Fruit fly (Drosophila melanogaster) whole organism, embryonic: ENCODE data around the gene CG6216.

Experiments used
- Ada2b ChIP-seq: fragments of 200-800 bp; sonication (Bioruptor generic); IDR thresholded peaks from 2 replicates; pipeline ENCODE4 v1.3.6; 2022; ENCODE audit warnings: missing biosample characterization, missing genetic modification characterization
- Aef1 ChIP-seq: fragments of 200-800 bp; sonication (Bioruptor generic); IDR thresholded peaks from 3 replicates; pipeline ENCODE4 v1.3.6; 2022; ENCODE audit warnings: missing biosample characterization, missing genetic modification characterization
- Awh ChIP-seq: fragments of 200-800 bp; sonication (Bioruptor generic); IDR thresholded peaks from 2 replicates; pipeline ENCODE4, ENCODE4 v1.3.6; 2022; ENCODE audit warnings: missing biosample characterization, missing genetic modification characterization
- B-H2 ChIP-seq: fragments of 200-800 bp; sonication (Bioruptor generic); optimal IDR thresholded peaks from 2 replicates; lab custom pipeline; 2018; ENCODE audit warnings: missing biosample characterization, mild to moderate bottlenecking, missing genetic modification characterization
- Blimp-1 ChIP-seq: fragments of 200-800 bp; sonication (Bioruptor generic); optimal IDR thresholded peaks from 3 replicates; lab custom pipeline; 2018; ENCODE audit warnings: missing biosample characterization, missing genetic modification characterization, mild to moderate bottlenecking, moderate library complexity, missing genetic modification reagents
- CG13775 ChIP-seq: fragments of 200-800 bp; sonication (Bioruptor generic); optimal IDR thresholded peaks from 3 replicates; lab custom pipeline; 2017; ENCODE audit warnings: missing biosample characterization, mild to moderate bottlenecking, missing genetic modification characterization
- CG14710 ChIP-seq: fragments of 200-800 bp; sonication (Bioruptor generic); optimal IDR thresholded peaks from 3 replicates; lab custom pipeline; 2019; ENCODE audit warnings: missing biosample characterization, mild to moderate bottlenecking, missing genetic modification characterization, moderate library complexity
- CG17186 ChIP-seq: fragments of 200-800 bp; sonication (Bioruptor generic); optimal IDR thresholded peaks from 3 replicates; lab custom pipeline; 2017; ENCODE audit warnings: missing biosample characterization, missing genetic modification reagents, missing genetic modification characterization
- CG18011 ChIP-seq: fragments of 200-800 bp; sonication (Bioruptor generic); optimal IDR thresholded peaks from 2 replicates; lab custom pipeline; 2017; ENCODE audit warnings: missing biosample characterization, missing genetic modification characterization, mild to moderate bottlenecking, moderate library complexity, missing genotype
- CG30431 ChIP-seq: fragments of 200-800 bp; sonication (Bioruptor generic); optimal IDR thresholded peaks from 2 replicates; lab custom pipeline; 2017; ENCODE audit warnings: missing biosample characterization, missing genetic modification characterization
- CG3065 ChIP-seq: fragments of 200-800 bp; sonication (Bioruptor generic); optimal IDR thresholded peaks from 2 replicates; lab custom pipeline; 2016; ENCODE audit warnings: missing biosample characterization, missing genetic modification characterization
- CG32532 ChIP-seq: fragments of 200-800 bp; sonication (Bioruptor generic); IDR thresholded peaks from 2 replicates; pipeline ENCODE4 v1.3.6; 2022; ENCODE audit warnings: missing biosample characterization, missing genetic modification characterization
- CG34422 ChIP-seq: fragments of 200-800 bp; sonication (Bioruptor generic); IDR thresholded peaks from 3 replicates; pipeline ENCODE4 v1.3.6; 2022; ENCODE audit warnings: missing biosample characterization, missing genetic modification characterization
- CG3847 ChIP-seq: fragments of 200-800 bp; sonication (Bioruptor generic); IDR thresholded peaks from 2 replicates; pipeline ENCODE4 v1.3.6; 2022; ENCODE audit warnings: missing biosample characterization, missing genetic modification characterization
- CG4360 ChIP-seq: fragments of 200-800 bp; sonication (Bioruptor generic); IDR thresholded peaks from 2 replicates; pipeline ENCODE4 v1.3.6; 2022; ENCODE audit warnings: missing biosample characterization, missing genetic modification characterization
- CG4617 ChIP-seq: fragments of 200-800 bp; sonication (Bioruptor generic); optimal IDR thresholded peaks from 3 replicates; lab custom pipeline; 2016; ENCODE audit warnings: missing biosample characterization, missing genetic modification characterization, borderline replicate concordance
- CG4707 ChIP-seq: fragments of 200-800 bp; sonication (Bioruptor generic); optimal IDR thresholded peaks from 2 replicates; lab custom pipeline; 2018; ENCODE audit warnings: missing biosample characterization, mild to moderate bottlenecking, missing genetic modification characterization, moderate library complexity
- CG6175 ChIP-seq: fragments of 200-800 bp; sonication (Bioruptor generic); IDR thresholded peaks from 3 replicates; pipeline ENCODE4 v1.3.6; 2022; ENCODE audit warnings: missing biosample characterization, missing genetic modification characterization
- CG9797 ChIP-seq: fragments of 200-800 bp; sonication (Bioruptor generic); optimal IDR thresholded peaks from 3 replicates; lab custom pipeline; 2018; ENCODE audit warnings: missing biosample characterization, mild to moderate bottlenecking, missing genetic modification characterization
- D ChIP-seq, 2 experiments: fragments of 200-800 bp in 1 of 2; fragments of >200 bp in 1 of 2; sonication (Bioruptor generic) in 1 of 2; optimal IDR thresholded peaks; 2 replicates in 1 of 2; 3 replicates in 1 of 2; lab custom pipeline; 2017; ENCODE audit warnings: mild to moderate bottlenecking in 1 of 2, missing biosample characterization in 1 of 2, missing genetic modification characterization in 1 of 2, missing genetic modification reagents in 1 of 2
- E2f2 ChIP-seq: fragments of 200-800 bp; sonication (Bioruptor generic); IDR thresholded peaks from 2 replicates; pipeline ENCODE4 v1.3.6; 2022; ENCODE audit warnings: missing biosample characterization, missing genetic modification characterization
- H15 ChIP-seq: fragments of 200-800 bp; sonication (Bioruptor generic); IDR thresholded peaks from 3 replicates; pipeline ENCODE4 v1.3.6; 2022; ENCODE audit warnings: missing biosample characterization, missing genetic modification characterization
- Hand ChIP-seq: fragments of 200-800 bp; sonication (Bioruptor generic); optimal IDR thresholded peaks from 2 replicates; lab custom pipeline; 2017; ENCODE audit warnings: mild to moderate bottlenecking, missing biosample characterization, missing genetic modification reagents, missing genetic modification characterization
- Hey ChIP-seq: fragments of 200-800 bp; sonication (Bioruptor generic); optimal IDR thresholded peaks from 3 replicates; lab custom pipeline; 2018; ENCODE audit warnings: missing biosample characterization, mild to moderate bottlenecking, missing genetic modification characterization
- Hr51 ChIP-seq, 2 experiments: fragments of 200-800 bp; sonication (Bioruptor generic); optimal IDR thresholded peaks; 2 replicates in 1 of 2; 3 replicates in 1 of 2; lab custom pipeline; 2016 to 2018; ENCODE audit warnings: missing biosample characterization in 2 of 2, missing genetic modification characterization in 2 of 2, mild to moderate bottlenecking in 1 of 2, moderate library complexity in 1 of 2
- NFAT ChIP-seq: fragments of 200-800 bp; sonication (Bioruptor generic); IDR thresholded peaks from 2 replicates; pipeline ENCODE4 v1.3.6; 2022; ENCODE audit warnings: missing biosample characterization, missing genetic modification characterization
- Sox100B ChIP-seq: fragments of 200-800 bp; sonication (Bioruptor generic); optimal IDR thresholded peaks from 3 replicates; lab custom pipeline; 2018; ENCODE audit warnings: missing biosample characterization, mild to moderate bottlenecking, missing genetic modification characterization
- Sox102F ChIP-seq: fragments of 200-800 bp; sonication (Bioruptor generic); optimal IDR thresholded peaks from 2 replicates; lab custom pipeline; 2018; ENCODE audit warnings: missing biosample characterization, mild to moderate bottlenecking, missing genetic modification characterization, moderate library complexity
- YL-1 ChIP-seq: fragments of 200-800 bp; sonication (Bioruptor generic); optimal IDR thresholded peaks from 3 replicates; lab custom pipeline; 2017; ENCODE audit warnings: missing biosample characterization, mild to moderate bottlenecking, missing genetic modification characterization
- ash1 ChIP-seq: fragments of 200-800 bp; sonication (Bioruptor generic); optimal IDR thresholded peaks from 2 replicates; lab custom pipeline; 2018; ENCODE audit warnings: missing biosample characterization, mild to moderate bottlenecking, missing genetic modification characterization
- bigmax ChIP-seq: fragments of 200-800 bp; sonication (Bioruptor generic); optimal IDR thresholded peaks from 2 replicates; lab custom pipeline; 2018; ENCODE audit warnings: missing biosample characterization, mild to moderate bottlenecking, missing genetic modification characterization
- crc ChIP-seq: fragments of 200-800 bp; sonication (Bioruptor generic); optimal IDR thresholded peaks from 2 replicates; lab custom pipeline; 2016; ENCODE audit warnings: missing biosample characterization, missing genetic modification characterization
- da ChIP-seq: fragments of 200-800 bp; sonication (Bioruptor generic); optimal IDR thresholded peaks from 2 replicates; lab custom pipeline; 2016; ENCODE audit warnings: missing biosample characterization, missing genetic modification characterization
- inv ChIP-seq: fragments of 200-800 bp; sonication (Bioruptor generic); IDR thresholded peaks from 2 replicates; pipeline ENCODE4 v1.3.6; 2022; ENCODE audit warnings: missing biosample characterization, missing genetic modification characterization; ENCODE audit not compliant: partially characterized antibody
- kah ChIP-seq: fragments of 200-800 bp; sonication (Bioruptor generic); optimal IDR thresholded peaks from 2 replicates; lab custom pipeline; 2018; ENCODE audit warnings: missing biosample characterization, mild to moderate bottlenecking, missing genetic modification characterization
- kni ChIP-seq: fragments of 200-800 bp; sonication (Bioruptor generic); optimal IDR thresholded peaks from 3 replicates; lab custom pipeline; 2017; ENCODE audit warnings: mild to moderate bottlenecking, missing biosample characterization, missing genetic modification reagents, missing genetic modification characterization
- lbe ChIP-seq: fragments of 200-800 bp; sonication (Bioruptor generic); optimal IDR thresholded peaks from 2 replicates; lab custom pipeline; 2016; ENCODE audit warnings: missing biosample characterization, mild to moderate bottlenecking, missing genetic modification characterization
- mirr ChIP-seq: fragments of 200-800 bp; sonication (Bioruptor generic); optimal IDR thresholded peaks from 3 replicates; lab custom pipeline; 2018; ENCODE audit warnings: missing biosample characterization, mild to moderate bottlenecking, missing genetic modification characterization
- nom ChIP-seq: fragments of 200-800 bp; sonication (Bioruptor generic); optimal IDR thresholded peaks from 2 replicates; lab custom pipeline; 2017; ENCODE audit warnings: missing biosample characterization, missing genetic modification characterization, mild to moderate bottlenecking, moderate library complexity, missing genetic modification reagents
- odd ChIP-seq: fragments of 200-800 bp; sonication (Bioruptor generic); optimal IDR thresholded peaks from 2 replicates; lab custom pipeline; 2017; ENCODE audit warnings: missing biosample characterization, mild to moderate bottlenecking, missing genetic modification characterization
- pan ChIP-seq, 4 experiments: fragments of >200 bp in 3 of 4; fragments of 200-800 bp in 1 of 4; sonication (Bioruptor generic) in 1 of 4; optimal IDR thresholded peaks in 3 of 4; IDR thresholded peaks in 1 of 4; 2 replicates each; pipeline versions ENCODE4 v1.3.6 to Lab custom; 2017 to 2022; ENCODE audit warnings: missing biosample characterization in 2 of 4, missing genetic modification characterization in 2 of 4, mixed read lengths in 1 of 4
- pita ChIP-seq: fragments of 200-800 bp; sonication (Bioruptor generic); optimal IDR thresholded peaks from 2 replicates; lab custom pipeline; 2017; ENCODE audit warnings: missing biosample characterization, mild to moderate bottlenecking, missing genetic modification characterization
- psq ChIP-seq: fragments of 200-800 bp; sonication (Bioruptor generic); optimal IDR thresholded peaks from 2 replicates; lab custom pipeline; 2017; ENCODE audit warnings: missing biosample characterization, missing genetic modification characterization
- pzg ChIP-seq: fragments of 200-800 bp; sonication (Bioruptor generic); optimal IDR thresholded peaks from 3 replicates; lab custom pipeline; 2018; ENCODE audit warnings: missing biosample characterization, mild to moderate bottlenecking, missing genetic modification characterization, moderate library complexity
- sens ChIP-seq: fragments of 200-800 bp; sonication (Bioruptor generic); peaks from one replicate; lab custom pipeline; 2016; ENCODE audit warnings: missing biosample characterization, missing genetic modification characterization
- sob ChIP-seq: fragments of 200-800 bp; sonication (Bioruptor generic); IDR thresholded peaks from 2 replicates; pipeline ENCODE4 v1.3.6; 2022; ENCODE audit warnings: missing biosample characterization, missing genetic modification characterization
- stwl ChIP-seq: fragments of 200-800 bp; sonication (Bioruptor generic); optimal IDR thresholded peaks from 3 replicates; lab custom pipeline; 2018; ENCODE audit warnings: missing biosample characterization, mild to moderate bottlenecking, missing genetic modification characterization, moderate library complexity
- tap ChIP-seq: fragments of 200-800 bp; optimal IDR thresholded peaks from 3 replicates; lab custom pipeline; 2019; ENCODE audit warnings: missing biosample characterization, mild to moderate bottlenecking, missing genetic modification characterization, moderate library complexity
- trem ChIP-seq: fragments of 200-800 bp; optimal IDR thresholded peaks from 3 replicates; lab custom pipeline; 2019; ENCODE audit warnings: missing biosample characterization, mild to moderate bottlenecking, missing genetic modification characterization, moderate library complexity
- wdn ChIP-seq: fragments of 200-800 bp; sonication (Bioruptor generic); IDR thresholded peaks from 2 replicates; pipeline ENCODE4 v1.3.6; 2022; ENCODE audit warnings: missing biosample characterization, missing genetic modification characterization

The CG6216 gene

DNA sequence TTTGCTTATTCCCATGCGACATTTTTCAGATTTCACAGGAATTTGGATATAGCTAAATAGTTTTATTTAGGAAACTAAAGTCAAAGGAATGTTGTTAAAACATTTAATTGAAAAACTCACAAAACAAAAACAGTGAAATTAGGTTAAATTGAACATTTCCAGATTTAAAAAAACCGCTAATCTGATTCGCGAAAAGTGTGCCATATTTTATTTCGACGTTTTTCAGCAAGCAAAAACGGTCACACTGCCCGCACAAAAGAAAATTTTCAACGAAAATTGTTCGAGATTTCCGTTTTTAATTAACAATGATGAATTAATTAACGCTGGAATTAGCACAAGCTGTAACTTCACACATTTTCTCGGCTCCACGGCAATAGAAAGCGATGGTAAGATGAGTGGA, 41.1 kb downstream of the CG6216 start, which contains the start of the genes CG34012 and emei (continued):
- peak; percentile 26 for TF ChIP-seq YL-1 (GFP tag; lab: Kevin White, UChicago)
- TF ChIP-seq Sox100B = no peak
- no peak for TF ChIP-seq psq
- TF ChIP-seq CG9797 (GFP tag; lab: Kevin White, UChicago) = peak; percentile 47
- no peak for TF ChIP-seq Ada2b
- no peak for TF ChIP-seq da (GFP tag; lab: Kevin White, UChicago)
- no peak for TF ChIP-seq pita (GFP tag; lab: Kevin White, UChicago)
- TF ChIP-seq CG6175 (GFP tag; lab: Robert Waterston, UW) = no peak
- TF ChIP-seq CG3065 (GFP tag; lab: Kevin White, UChicago) = no peak
- TF ChIP-seq CG4707 (GFP tag; lab: Kevin White, UChicago) = no peak
- no peak for TF ChIP-seq sob (GFP tag; lab: Robert Waterston, UW)
- TF ChIP-seq CG13775 (GFP tag; lab: Kevin White, UChicago) = no peak
- TF ChIP-seq stwl = peak; percentile 26
- TF ChIP-seq kah (GFP tag; lab: Kevin White, UChicago) = no peak
- peak; percentile 82 for TF ChIP-seq bigmax (GFP tag; lab: Kevin White, UChicago)
- TF ChIP-seq pan (optimal IDR thresholded peaks at IDR 0.05; lab: Kevin White, UChicago) = no peak
- TF ChIP-seq pan (GFP tag; optimal IDR thresholded peaks at IDR 0.05 in 1 of 2, IDR thresholded peaks at IDR 0.05 in 1 of 2) = no peak
- TF ChIP-seq Awh = no peak
- peak; percentile 18 for TF ChIP-seq CG17186 (GFP tag; lab: Kevin White, UChicago)
- peak; percentile 60 for TF ChIP-seq CG14710 (tag; lab: Kevin White, UChicago)
- no peak for TF ChIP-seq Sox102F
- no peak for TF ChIP-seq CG30431 (GFP tag; lab: Kevin White, UChicago)
- TF ChIP-seq crc (GFP tag; lab: Kevin White, UChicago) = no peak
- no peak for TF ChIP-seq CG3847 (GFP tag; lab: Robert Waterston, UW)
- TF ChIP-seq H15 = no peak
- TF ChIP-seq NFAT = no peak
- peak; percentile 88 for TF ChIP-seq E2f2 (GFP tag; lab: Robert Waterston, UW)
- TF ChIP-seq CG32532 = no peak
- TF ChIP-seq B-H2 (GFP tag; lab: Kevin White, UChicago) = no peak
- TF ChIP-seq ash1 (GFP tag; lab: Kevin White, UChicago) = no peak
- TF ChIP-seq pzg = peak; percentile 43
- TF ChIP-seq Hey (tag; lab: Kevin White, UChicago) = no peak
- peak; percentile 10 for TF ChIP-seq trem
- no peak for TF ChIP-seq kni (GFP tag; lab: Kevin White, UChicago)
- peak; percentile 6 for TF ChIP-seq CG4617 (GFP tag; lab: Kevin White, UChicago)
- no peak for TF ChIP-seq CG18011 (GFP tag; lab: Kevin White, UChicago)
- no peak for TF ChIP-seq odd (GFP tag; lab: Kevin White, UChicago)
- 0 out of 3 replicates have a peak, but pooled peaks have one; percentile 37 for TF ChIP-seq CG34422 (GFP tag; lab: Robert Waterston, UW)
- TF ChIP-seq nom (GFP tag; lab: Kevin White, UChicago) = no peak
- TF ChIP-seq wdn = no peak
- TF ChIP-seq CG4360 (GFP tag; lab: Robert Waterston, UW) = no peak
- no peak for TF ChIP-seq Hand (GFP tag; lab: Kevin White, UChicago)
- no peak for TF ChIP-seq mirr (GFP tag; lab: Kevin White, UChicago)
- no peak for TF ChIP-seq sens (GFP tag; lab: Kevin White, UChicago)
- no peak for TF ChIP-seq D (optimal IDR thresholded peaks at IDR 0.05; lab: Kevin White, UChicago)
- TF ChIP-seq D (GFP tag; optimal IDR thresholded peaks at IDR 0.05; lab: Kevin White, UChicago) = no peak
- no peak for TF ChIP-seq Blimp-1
- TF ChIP-seq lbe = no peak
- no peak for TF ChIP-seq Hr51 (GFP tag; optimal IDR thresholded peaks at IDR 0.05; lab: Kevin White, UChicago)
- no peak for TF ChIP-seq Aef1 (GFP tag; lab: Robert Waterston, UW)
- no peak for TF ChIP-seq tap (tag; lab: Kevin White, UChicago)
- TF ChIP-seq inv = no peak
